Fruit fly (Drosophila melanogaster) whole organism, adult: Measurements from ENCODE around the gene CG14968.

Experiments used
- CG11617 ChIP-seq: fragments of 200-800 bp; sonication (Bioruptor generic); optimal IDR thresholded peaks from 2 replicates; lab custom pipeline; 2017; ENCODE audit warnings: mild to moderate bottlenecking, missing biosample characterization, missing genetic modification reagents, missing genetic modification characterization
- CG12768 ChIP-seq: fragments of 200-800 bp; sonication (Bioruptor generic); optimal IDR thresholded peaks from 2 replicates; lab custom pipeline; 2017; ENCODE audit warnings: missing biosample characterization, missing genetic modification characterization, mild to moderate bottlenecking, moderate library complexity, missing genetic modification reagents
- CG14711 ChIP-seq: fragments of 200-800 bp; sonication (Bioruptor generic); optimal IDR thresholded peaks from 2 replicates; lab custom pipeline; 2018; ENCODE audit warnings: missing biosample characterization, mild to moderate bottlenecking, missing genetic modification characterization, moderate library complexity
- CG1620 ChIP-seq: fragments of 200-800 bp; sonication (Bioruptor generic); optimal IDR thresholded peaks from 2 replicates; lab custom pipeline; 2016; ENCODE audit warnings: missing biosample characterization, missing genetic modification characterization
- CG33017 ChIP-seq: fragments of 200-800 bp; sonication (Bioruptor generic); optimal IDR thresholded peaks from 2 replicates; lab custom pipeline; 2018; ENCODE audit warnings: missing biosample characterization, mild to moderate bottlenecking, missing genetic modification characterization, moderate library complexity
- CG5204 ChIP-seq: fragments of 200-800 bp; sonication (Bioruptor generic); optimal IDR thresholded peaks from 2 replicates; lab custom pipeline; 2016; ENCODE audit warnings: missing biosample characterization, missing genetic modification characterization
- CG7045 ChIP-seq: fragments of 200-800 bp; sonication (Bioruptor generic); optimal IDR thresholded peaks from 2 replicates; lab custom pipeline; 2017; ENCODE audit warnings: missing biosample characterization, mild to moderate bottlenecking, missing genetic modification characterization
- CG7101 ChIP-seq: fragments of 200-800 bp; sonication (Bioruptor generic); optimal IDR thresholded peaks from 2 replicates; lab custom pipeline; 2018; ENCODE audit warnings: missing biosample characterization, mild to moderate bottlenecking, missing genetic modification characterization, moderate library complexity
- Clk ChIP-seq: fragments of 200-800 bp; sonication (Bioruptor generic); optimal IDR thresholded peaks from 2 replicates; lab custom pipeline; 2017; ENCODE audit warnings: missing biosample characterization, missing genetic modification characterization
- Crg-1 ChIP-seq: fragments of 200-800 bp; sonication (Bioruptor generic); optimal IDR thresholded peaks from 2 replicates; lab custom pipeline; 2016; ENCODE audit warnings: missing biosample characterization, missing genetic modification characterization
- Hr96 ChIP-seq: fragments of 200-800 bp; sonication (Bioruptor generic); optimal IDR thresholded peaks from 2 replicates; lab custom pipeline; 2016; ENCODE audit warnings: missing biosample characterization, missing genetic modification characterization
- Mnt ChIP-seq: fragments of 200-800 bp; sonication (Bioruptor generic); optimal IDR thresholded peaks from 2 replicates; lab custom pipeline; 2016; ENCODE audit warnings: missing biosample characterization, mild to moderate bottlenecking, missing genetic modification characterization
- bab1 ChIP-seq: fragments of 200-800 bp; sonication (Bioruptor generic); optimal IDR thresholded peaks from 3 replicates; lab custom pipeline; 2019; ENCODE audit warnings: missing biosample characterization, mild to moderate bottlenecking, missing genetic modification characterization, moderate library complexity
- cic ChIP-seq: fragments of 200-800 bp; sonication (Bioruptor generic); optimal IDR thresholded peaks from 2 replicates; lab custom pipeline; 2017; ENCODE audit warnings: missing biosample characterization, mild to moderate bottlenecking, missing genetic modification characterization, moderate library complexity
- cnc ChIP-seq, 2 experiments: fragments of >200 bp; optimal IDR thresholded peaks; 2 replicates each; lab custom pipeline; 2017
- kay ChIP-seq: fragments of 200-800 bp; sonication (Bioruptor generic); peaks from one replicate; lab custom pipeline; 2016; ENCODE audit warnings: missing biosample characterization, missing genetic modification characterization, borderline replicate concordance
- ovo ChIP-seq: fragments of 200-800 bp; sonication (Bioruptor generic); optimal IDR thresholded peaks from 2 replicates; lab custom pipeline; 2016; ENCODE audit warnings: missing biosample characterization, missing genetic modification characterization
- pad ChIP-seq: fragments of 200-800 bp; sonication (Bioruptor generic); optimal IDR thresholded peaks from 3 replicates; lab custom pipeline; 2017; ENCODE audit warnings: missing biosample characterization, missing genetic modification characterization, mild to moderate bottlenecking, moderate library complexity, missing genetic modification reagents
- tj ChIP-seq: fragments of 200-800 bp; sonication (Bioruptor generic); optimal IDR thresholded peaks from 3 replicates; lab custom pipeline; 2017; ENCODE audit warnings: missing biosample characterization, mild to moderate bottlenecking, missing genetic modification characterization, moderate library complexity
- toe ChIP-seq: fragments of 200-800 bp; sonication (Bioruptor generic); optimal IDR thresholded peaks from 2 replicates; lab custom pipeline; 2016; ENCODE audit warnings: missing biosample characterization, missing genetic modification characterization

The CG14968 gene

DNA sequence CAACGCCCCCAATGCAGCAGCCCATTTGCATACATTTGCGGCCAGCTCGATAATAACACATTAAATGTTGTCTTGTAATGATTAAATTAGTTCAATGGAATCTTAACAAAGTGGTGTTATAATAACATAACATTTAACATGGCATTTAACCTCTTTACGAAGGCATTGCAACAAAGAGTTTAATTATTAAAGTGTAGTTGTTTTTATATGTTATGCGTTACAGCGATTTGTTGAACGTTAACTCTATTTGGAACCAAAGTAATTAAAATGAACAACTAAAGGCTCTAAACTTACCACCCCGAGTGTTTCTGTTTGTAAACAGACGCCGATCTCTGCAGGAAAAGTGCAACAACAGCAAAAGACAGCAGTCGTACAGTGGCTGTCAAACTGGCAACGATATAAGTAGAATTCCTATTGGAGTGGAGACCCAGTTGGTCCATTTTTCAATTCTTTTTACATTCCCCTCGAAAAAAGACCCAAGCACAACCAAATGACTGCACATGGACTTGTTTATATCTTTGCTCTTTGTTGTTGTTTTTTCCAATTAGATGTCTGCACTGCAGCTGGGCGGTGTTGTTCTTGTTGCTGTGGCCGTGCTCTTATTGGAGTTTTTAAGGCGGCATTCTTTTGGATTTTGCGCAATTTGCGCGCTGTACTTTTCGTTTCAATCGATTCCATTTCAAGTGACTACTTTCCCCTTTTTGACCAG, 36.1 kb upstream of the CG14968 start:
- TF ChIP-seq toe (no peak), CG33017 (tag; lab: Kevin White, UChicago) (no peak), CG14711 (peak; percentile 6), CG12768 (GFP tag; lab: Kevin White, UChicago) (no peak)

DNA sequence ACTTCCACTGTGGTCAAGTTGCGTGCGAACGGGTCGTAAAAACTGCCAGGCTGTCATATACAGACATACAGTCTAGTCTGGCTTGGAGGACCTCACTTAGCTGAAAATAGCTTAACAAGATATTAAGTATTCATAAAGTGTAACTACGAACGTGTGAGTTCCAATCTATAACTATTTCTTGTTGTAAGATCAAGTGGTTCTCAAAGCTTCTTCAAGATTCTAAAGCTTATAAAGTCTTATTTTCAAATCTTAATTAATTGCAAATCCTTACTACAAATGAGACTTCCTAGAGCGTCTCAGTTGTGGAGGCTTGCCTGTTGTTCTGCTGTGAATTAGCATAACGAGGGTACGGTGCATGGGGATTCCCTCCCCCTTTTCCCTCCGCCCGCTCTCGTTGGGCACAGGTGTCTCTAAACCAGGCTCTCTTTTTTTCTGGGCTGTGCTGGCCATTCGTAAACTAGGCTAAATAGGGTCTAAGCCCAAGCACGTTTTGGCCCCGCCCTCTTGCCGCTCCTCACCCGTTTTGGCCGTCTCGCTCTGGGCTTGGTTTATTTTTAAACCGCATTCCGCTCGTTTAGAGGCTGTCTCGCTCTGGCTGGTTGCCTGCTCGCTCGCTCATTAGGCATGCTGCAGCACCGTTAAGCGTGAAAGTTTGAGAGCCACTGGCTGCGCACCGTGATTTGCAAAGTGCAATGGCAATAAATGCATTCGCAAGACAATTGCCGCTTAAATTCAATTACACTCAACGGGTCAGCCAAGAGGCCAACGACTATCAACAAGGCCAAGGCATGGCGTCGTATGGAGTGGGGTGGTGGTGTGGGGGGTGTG, 35.3 kb upstream of the CG14968 start:
- TF ChIP-seq Mnt (GFP tag; lab: Kevin White, UChicago): peak; percentile 14
- TF ChIP-seq Crg-1: peak; percentile 17
- no peak for TF ChIP-seq CG12768 (GFP tag; lab: Kevin White, UChicago)
- TF ChIP-seq kay: peak; percentile 10
- peak; percentile 97 for TF ChIP-seq ovo (GFP tag; lab: Kevin White, UChicago)

DNA sequence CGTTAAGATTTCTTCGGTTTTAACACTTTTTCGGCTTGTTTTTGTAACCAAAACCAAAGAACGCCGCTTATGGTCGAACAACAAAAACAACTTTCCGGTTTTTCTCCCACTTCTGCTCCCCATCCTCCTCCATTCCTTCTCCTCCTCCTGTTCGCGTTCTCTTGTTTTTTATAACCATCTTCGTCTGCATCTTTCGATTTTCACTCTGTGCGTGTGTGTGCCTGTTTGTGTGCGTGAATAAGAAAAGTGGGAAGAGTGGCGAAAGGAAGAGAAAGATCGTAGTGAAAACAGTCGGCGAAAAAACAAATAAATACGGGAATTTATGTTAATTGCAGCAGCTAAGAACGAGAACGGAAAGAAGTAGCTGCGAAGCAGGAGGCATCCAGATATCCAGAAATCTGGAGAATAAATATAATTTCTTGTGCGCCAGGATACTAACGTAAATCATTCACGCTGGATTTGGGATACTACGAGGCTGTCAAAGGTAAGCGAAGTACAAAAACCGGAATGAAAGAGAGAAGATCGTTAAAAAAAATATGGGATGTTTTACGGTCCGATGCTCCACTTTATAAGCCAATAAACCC, 34.5 kb upstream of the CG14968 start:
- TF ChIP-seq tj (no peak), CG11617 (GFP tag; lab: Kevin White, UChicago) (no peak), CG5204 (GFP tag; lab: Kevin White, UChicago) (no peak), CG14711 (no peak), cic (GFP tag; lab: Kevin White, UChicago) (no peak), CG7045 (GFP tag; lab: Kevin White, UChicago) (no peak), Clk (GFP tag; lab: Kevin White, UChicago) (no peak), ovo (GFP tag; lab: Kevin White, UChicago) (no peak), CG7101 (tag; lab: Kevin White, UChicago) (no peak), Mnt (GFP tag; lab: Kevin White, UChicago) (no peak), CG12768 (GFP tag; lab: Kevin White, UChicago) (no peak), kay (no peak), CG33017 (tag; lab: Kevin White, UChicago) (no peak), pad (GFP tag; lab: Kevin White, UChicago) (no peak), toe (no peak), CG1620 (GFP tag; lab: Kevin White, UChicago) (no peak)

DNA sequence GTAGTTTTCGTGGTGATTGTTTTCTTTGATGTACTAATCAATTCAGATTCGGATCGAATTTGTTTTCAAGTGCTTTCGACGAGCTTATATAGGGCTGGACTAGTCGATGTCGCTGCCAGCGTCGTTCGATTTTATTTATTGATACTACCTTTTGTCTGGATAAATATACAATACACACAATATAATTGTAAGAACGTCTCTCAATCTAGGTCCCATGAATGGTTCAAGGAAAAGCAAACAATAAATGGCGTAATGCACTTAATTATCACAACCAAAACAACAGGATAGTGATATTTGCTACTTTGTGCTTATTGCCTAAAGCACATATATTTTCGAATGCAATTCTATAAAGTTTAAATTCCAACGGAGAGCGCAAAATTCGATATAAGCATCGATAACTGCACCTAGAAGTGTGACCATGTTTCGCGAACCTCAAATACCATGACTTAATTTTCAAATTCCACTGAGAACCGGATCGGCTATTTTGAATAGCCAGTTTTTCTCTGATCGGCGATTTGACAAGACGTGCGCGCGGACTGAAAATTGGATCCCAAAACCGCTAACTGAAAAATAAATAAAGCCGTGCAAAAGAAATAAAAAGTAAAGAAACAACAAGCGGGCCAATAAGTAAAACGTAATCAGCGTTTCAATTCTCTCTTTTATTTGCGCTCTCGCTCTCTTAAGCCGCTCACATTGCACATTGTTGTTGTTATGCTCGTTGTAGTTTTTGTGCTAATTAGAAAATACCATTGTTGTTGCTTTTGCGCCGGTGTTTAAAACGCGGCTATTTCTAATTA, 33.7 kb upstream of the CG14968 start, which contains the start of the genes Drsl6 and kst:
Gene Drsl6, minus strand, starts transcription at position 51 of the 797 bp plus-strand sequence.
Gene kst, plus strand, starts transcription at position 493 of the 797 bp plus-strand sequence.
- peak; percentile 65 for TF ChIP-seq tj
- TF ChIP-seq toe: no peak
- TF ChIP-seq CG7045 (GFP tag; lab: Kevin White, UChicago): no peak
- TF ChIP-seq cic (GFP tag; lab: Kevin White, UChicago): peak; percentile 42
- no peak for TF ChIP-seq kay
- peak; percentile 31 for TF ChIP-seq ovo (GFP tag; lab: Kevin White, UChicago)
- no peak for TF ChIP-seq Crg-1
- TF ChIP-seq CG1620 (GFP tag; lab: Kevin White, UChicago): peak; percentile 3
- peak; percentile 17 for TF ChIP-seq CG14711
- no peak for TF ChIP-seq CG11617 (GFP tag; lab: Kevin White, UChicago)
- peak; percentile 68 for TF ChIP-seq bab1
- TF ChIP-seq CG7101 (tag; lab: Kevin White, UChicago): peak; percentile 29
- no peak for TF ChIP-seq Clk (GFP tag; lab: Kevin White, UChicago)
- TF ChIP-seq CG12768 (GFP tag; lab: Kevin White, UChicago): peak; percentile 58
- TF ChIP-seq CG5204 (GFP tag; lab: Kevin White, UChicago): no peak
- TF ChIP-seq Mnt (GFP tag; lab: Kevin White, UChicago): peak; percentile 61
- no peak for TF ChIP-seq cnc (optimal IDR thresholded peaks at IDR 0.05; lab: Kevin White, UChicago)
- no peak for TF ChIP-seq Hr96 (GFP tag; lab: Kevin White, UChicago)
- TF ChIP-seq pad (GFP tag; lab: Kevin White, UChicago): peak; percentile 3
- peak; percentile 49 for TF ChIP-seq CG33017 (tag; lab: Kevin White, UChicago)

DNA sequence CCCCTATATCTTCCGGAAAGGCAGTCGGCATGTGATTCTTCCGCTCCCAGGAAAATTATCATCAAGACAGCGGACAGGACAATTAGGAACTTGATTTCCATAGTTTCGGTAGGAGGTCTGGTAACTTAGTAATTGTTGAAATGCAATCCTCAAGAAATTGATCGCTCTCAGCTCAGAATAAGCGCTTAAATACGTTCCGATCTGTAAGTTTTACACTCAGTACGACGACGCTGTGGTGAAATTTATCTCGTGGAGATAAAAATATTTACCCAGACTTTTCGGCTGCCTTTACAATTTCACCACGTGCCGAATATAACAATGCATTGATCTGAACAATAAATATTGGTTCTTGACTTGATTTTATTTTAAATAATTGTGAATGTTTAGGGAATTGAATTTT, 32.8 kb upstream of the CG14968 start, which contains the start of gene Drsl1:
Gene Drsl1, minus strand, starts transcription at position 101 of the 400 bp plus-strand sequence.
- TF ChIP-seq CG12768 (GFP tag; lab: Kevin White, UChicago) (no peak), CG11617 (GFP tag; lab: Kevin White, UChicago) (no peak), Clk (GFP tag; lab: Kevin White, UChicago) (no peak), CG14711 (no peak), bab1 (no peak), CG7045 (GFP tag; lab: Kevin White, UChicago) (no peak), toe (no peak), CG7101 (tag; lab: Kevin White, UChicago) (no peak), cnc (optimal IDR thresholded peaks at IDR 0.05; lab: Kevin White, UChicago) (no peak), Crg-1 (no peak), ovo (GFP tag; lab: Kevin White, UChicago) (no peak), Mnt (GFP tag; lab: Kevin White, UChicago) (no peak), CG5204 (GFP tag; lab: Kevin White, UChicago) (no peak), CG1620 (GFP tag; lab: Kevin White, UChicago) (no peak)
